Fruit fly (Drosophila melanogaster) whole organism, embryonic: Measurements from ENCODE around the gene CG2256.
A peak's percentile ranks its signal among the peaks of the same experiment; 100 is the strongest.

Experiments
- Adf1 ChIP-seq: fragments of 200-800 bp; sonication (Bioruptor generic); IDR thresholded peaks from 2 replicates; pipeline ENCODE4 v1.3.6; 2022; ENCODE audit warnings: missing biosample characterization, missing genetic modification characterization
- Aef1 ChIP-seq: fragments of 200-800 bp; sonication (Bioruptor generic); IDR thresholded peaks from 3 replicates; pipeline ENCODE4 v1.3.6; 2022; ENCODE audit warnings: missing biosample characterization, missing genetic modification characterization
- Atf-2 ChIP-seq: fragments of 200-800 bp; sonication (Bioruptor generic); optimal IDR thresholded peaks from 2 replicates; lab custom pipeline; 2016; ENCODE audit warnings: missing biosample characterization, missing genetic modification characterization
- CG10274 ChIP-seq: fragments of 200-800 bp; sonication (Bioruptor generic); optimal IDR thresholded peaks from 3 replicates; lab custom pipeline; 2017; ENCODE audit warnings: missing biosample characterization, mild to moderate bottlenecking, missing genetic modification characterization
- CG10543 ChIP-seq: fragments of 200-800 bp; sonication (Bioruptor generic); optimal IDR thresholded peaks from 3 replicates; lab custom pipeline; 2017; ENCODE audit warnings: missing biosample characterization, mild to moderate bottlenecking, missing genetic modification characterization, moderate library complexity
- CG12236 ChIP-seq: fragments of 200-800 bp; sonication (Bioruptor generic); optimal IDR thresholded peaks from 2 replicates; lab custom pipeline; 2016; ENCODE audit warnings: missing biosample characterization, missing genetic modification characterization
- CG12942 ChIP-seq: fragments of 200-800 bp; sonication (Bioruptor generic); optimal IDR thresholded peaks from 3 replicates; lab custom pipeline; 2016; ENCODE audit warnings: missing biosample characterization, missing genetic modification characterization
- CG16779 ChIP-seq: fragments of 200-800 bp; sonication (Bioruptor generic); IDR thresholded peaks from 2 replicates; pipeline ENCODE4 v1.3.6; 2022; ENCODE audit warnings: missing biosample characterization, missing genetic modification characterization
- CG17359 ChIP-seq: fragments of 200-800 bp; sonication (Bioruptor generic); optimal IDR thresholded peaks from 3 replicates; lab custom pipeline; 2018; ENCODE audit warnings: missing biosample characterization, mild to moderate bottlenecking, missing genetic modification characterization, moderate library complexity
- CG18599 ChIP-seq: fragments of 200-800 bp; sonication (Bioruptor generic); optimal IDR thresholded peaks from 3 replicates; lab custom pipeline; 2017; ENCODE audit warnings: missing biosample characterization, missing genetic modification characterization, mild to moderate bottlenecking, moderate library complexity, missing genetic modification reagents
- CG2678 ChIP-seq: fragments of 200-800 bp; sonication (Bioruptor generic); optimal IDR thresholded peaks from 3 replicates; lab custom pipeline; 2019; ENCODE audit warnings: missing biosample characterization, mild to moderate bottlenecking, missing genetic modification characterization, moderate library complexity
- CG30431 ChIP-seq: fragments of 200-800 bp; sonication (Bioruptor generic); optimal IDR thresholded peaks from 2 replicates; lab custom pipeline; 2017; ENCODE audit warnings: missing biosample characterization, missing genetic modification characterization
- CG31224 ChIP-seq: fragments of 200-800 bp; sonication (Bioruptor generic); IDR thresholded peaks from 2 replicates; pipeline ENCODE4 v1.3.6; 2022; ENCODE audit warnings: missing biosample characterization, missing genetic modification characterization
- CG31441 ChIP-seq: fragments of 200-800 bp; sonication (Bioruptor generic); IDR thresholded peaks from 2 replicates; pipeline ENCODE4 v1.3.6; 2022; ENCODE audit warnings: missing biosample characterization, missing genetic modification characterization
- CG34422 ChIP-seq: fragments of 200-800 bp; sonication (Bioruptor generic); IDR thresholded peaks from 3 replicates; pipeline ENCODE4 v1.3.6; 2022; ENCODE audit warnings: missing biosample characterization, missing genetic modification characterization
- CG42726 ChIP-seq: fragments of 200-800 bp; sonication (Bioruptor generic); IDR thresholded peaks from 2 replicates; pipeline ENCODE4 v1.3.6; 2022; ENCODE audit warnings: missing biosample characterization, missing genetic modification characterization; ENCODE audit not compliant: partially characterized antibody
- CG4707 ChIP-seq: fragments of 200-800 bp; sonication (Bioruptor generic); optimal IDR thresholded peaks from 2 replicates; lab custom pipeline; 2018; ENCODE audit warnings: missing biosample characterization, mild to moderate bottlenecking, missing genetic modification characterization, moderate library complexity
- CG6683 ChIP-seq: fragments of 200-800 bp; sonication (Bioruptor generic); optimal IDR thresholded peaks from 2 replicates; lab custom pipeline; 2017; ENCODE audit warnings: missing biosample characterization, mild to moderate bottlenecking, missing genetic modification characterization, missing genetic modification reagents
- CG6791 ChIP-seq: fragments of 200-800 bp; sonication (Bioruptor generic); IDR thresholded peaks from 3 replicates; pipeline ENCODE4 v1.3.6; 2022; ENCODE audit warnings: missing biosample characterization, missing genetic modification characterization; ENCODE audit not compliant: partially characterized antibody
- CG8089 ChIP-seq: fragments of 200-800 bp; sonication (Bioruptor generic); optimal IDR thresholded peaks from 3 replicates; lab custom pipeline; 2016; ENCODE audit warnings: missing biosample characterization, missing genetic modification characterization
- CG8944 ChIP-seq: fragments of 200-800 bp; sonication (Bioruptor generic); optimal IDR thresholded peaks from 3 replicates; lab custom pipeline; 2016; ENCODE audit warnings: missing biosample characterization, missing genetic modification characterization
- CG9797 ChIP-seq: fragments of 200-800 bp; sonication (Bioruptor generic); optimal IDR thresholded peaks from 3 replicates; lab custom pipeline; 2018; ENCODE audit warnings: missing biosample characterization, mild to moderate bottlenecking, missing genetic modification characterization
- CoRest ChIP-seq: fragments of 200-800 bp; sonication (Bioruptor generic); optimal IDR thresholded peaks from 3 replicates; lab custom pipeline; 2018; ENCODE audit warnings: missing biosample characterization, mild to moderate bottlenecking, missing genetic modification characterization, moderate library complexity
- Dad ChIP-seq: fragments of 200-800 bp; sonication (Bioruptor generic); optimal IDR thresholded peaks from 3 replicates; lab custom pipeline; 2016; ENCODE audit warnings: missing biosample characterization, missing genetic modification characterization
- Dfd ChIP-seq, 2 experiments: fragments of >200 bp; optimal IDR thresholded peaks; 2 replicates each; lab custom pipeline; 2017; ENCODE audit warnings: missing biosample characterization in 2 of 2, missing genetic modification characterization in 2 of 2
- ERR ChIP-seq: fragments of 200-800 bp; sonication (Bioruptor generic); optimal IDR thresholded peaks from 2 replicates; lab custom pipeline; 2016; ENCODE audit warnings: missing biosample characterization, missing genetic modification characterization
- HmgZ ChIP-seq: fragments of 200-800 bp; sonication (Bioruptor generic); optimal IDR thresholded peaks from 2 replicates; lab custom pipeline; 2018; ENCODE audit warnings: missing biosample characterization, mild to moderate bottlenecking, missing genetic modification characterization
- Myb ChIP-seq: fragments of 200-800 bp; sonication (Bioruptor generic); optimal IDR thresholded peaks from 2 replicates; lab custom pipeline; 2016; ENCODE audit warnings: missing biosample characterization, missing genetic modification characterization
- Oli ChIP-seq: fragments of 200-800 bp; sonication (Bioruptor generic); optimal IDR thresholded peaks from 2 replicates; lab custom pipeline; 2018; ENCODE audit warnings: missing biosample characterization, mild to moderate bottlenecking, missing genetic modification characterization, moderate library complexity
- Poxn ChIP-seq: fragments of 200-800 bp; sonication (Bioruptor generic); IDR thresholded peaks from 2 replicates; pipeline ENCODE4 v1.3.6; 2022; ENCODE audit warnings: missing biosample characterization, missing genetic modification characterization
- amos ChIP-seq: fragments of 200-800 bp; sonication (Bioruptor generic); IDR thresholded peaks from 2 replicates; pipeline ENCODE4 v1.3.6; 2022; ENCODE audit warnings: missing biosample characterization, missing genetic modification characterization; ENCODE audit not compliant: partially characterized antibody
- cg ChIP-seq: fragments of 200-800 bp; sonication (Bioruptor generic); optimal IDR thresholded peaks from 3 replicates; lab custom pipeline; 2019; ENCODE audit warnings: missing biosample characterization, mild to moderate bottlenecking, missing genetic modification characterization, moderate library complexity
- corto ChIP-seq: fragments of 200-800 bp; sonication (Bioruptor generic); optimal IDR thresholded peaks from 2 replicates; lab custom pipeline; 2016; ENCODE audit warnings: missing biosample characterization, mild to moderate bottlenecking, missing genetic modification characterization, moderate library complexity
- croc ChIP-seq: fragments of 200-800 bp; sonication (Bioruptor generic); conservative IDR thresholded peaks from 3 replicates; pipeline ENCODE4 v1.3.6; 2022; ENCODE audit warnings: missing biosample characterization, missing genetic modification characterization
- disco-r ChIP-seq: fragments of 200-800 bp; sonication (Bioruptor generic); optimal IDR thresholded peaks from 2 replicates; lab custom pipeline; 2016; ENCODE audit warnings: missing biosample characterization, missing genetic modification characterization
- dmrt99B ChIP-seq: fragments of 200-800 bp; sonication (Bioruptor generic); optimal IDR thresholded peaks from 2 replicates; lab custom pipeline; 2018; ENCODE audit warnings: missing biosample characterization, mild to moderate bottlenecking, missing genetic modification characterization, moderate library complexity
- exex ChIP-seq: fragments of 200-800 bp; sonication (Bioruptor generic); optimal IDR thresholded peaks from 4 replicates; lab custom pipeline; 2018; ENCODE audit warnings: missing biosample characterization, mild to moderate bottlenecking, missing genetic modification characterization, moderate library complexity
- fd64A ChIP-seq: fragments of 200-800 bp; sonication (Bioruptor generic); optimal IDR thresholded peaks from 3 replicates; lab custom pipeline; 2018; ENCODE audit warnings: missing biosample characterization, mild to moderate bottlenecking, missing genetic modification characterization
- fru ChIP-seq: fragments of >200 bp; optimal IDR thresholded peaks from 2 replicates; lab custom pipeline; 2017
- gcm ChIP-seq: fragments of 200-800 bp; sonication (Bioruptor generic); optimal IDR thresholded peaks from 2 replicates; lab custom pipeline; 2019; ENCODE audit warnings: missing biosample characterization, mild to moderate bottlenecking, missing genetic modification characterization, moderate library complexity
- hb ChIP-seq: fragments of 200-800 bp; sonication (Bioruptor generic); IDR thresholded peaks from 3 replicates; pipeline ENCODE4 v1.3.6; 2022; ENCODE audit warnings: missing biosample characterization, missing genetic modification characterization; ENCODE audit not compliant: partially characterized antibody
- jing ChIP-seq: fragments of 200-800 bp; sonication (Bioruptor generic); optimal IDR thresholded peaks from 2 replicates; lab custom pipeline; 2018; ENCODE audit warnings: missing biosample characterization, mild to moderate bottlenecking, missing genetic modification characterization
- lilli ChIP-seq: fragments of 200-800 bp; sonication (Bioruptor generic); optimal IDR thresholded peaks from 3 replicates; lab custom pipeline; 2016; ENCODE audit warnings: missing biosample characterization, missing genetic modification characterization
- mld ChIP-seq: fragments of 200-800 bp; sonication (Bioruptor generic); IDR thresholded peaks from 3 replicates; pipeline ENCODE4 v1.3.6; 2022; ENCODE audit warnings: missing biosample characterization, missing genetic modification characterization; ENCODE audit not compliant: partially characterized antibody
- nom ChIP-seq: fragments of 200-800 bp; sonication (Bioruptor generic); optimal IDR thresholded peaks from 2 replicates; lab custom pipeline; 2017; ENCODE audit warnings: missing biosample characterization, missing genetic modification characterization, mild to moderate bottlenecking, moderate library complexity, missing genetic modification reagents
- pum ChIP-seq: fragments of 200-800 bp; sonication (Bioruptor generic); optimal IDR thresholded peaks from 2 replicates; lab custom pipeline; 2016; ENCODE audit warnings: missing biosample characterization, missing genetic modification characterization
- sd ChIP-seq: fragments of 200-800 bp; sonication (Bioruptor generic); optimal IDR thresholded peaks from 3 replicates; lab custom pipeline; 2018; ENCODE audit warnings: missing biosample characterization, mild to moderate bottlenecking, missing genetic modification characterization, moderate library complexity
- sim ChIP-seq: fragments of 200-800 bp; sonication (Bioruptor generic); IDR thresholded peaks from 2 replicates; pipeline ENCODE4 v1.3.6; 2022; ENCODE audit warnings: missing biosample characterization, missing genetic modification characterization
- tap ChIP-seq: fragments of 200-800 bp; optimal IDR thresholded peaks from 3 replicates; lab custom pipeline; 2019; ENCODE audit warnings: missing biosample characterization, mild to moderate bottlenecking, missing genetic modification characterization, moderate library complexity
- twi ChIP-seq: fragments of 200-800 bp; optimal IDR thresholded peaks from 2 replicates; lab custom pipeline; 2019; ENCODE audit warnings: missing biosample characterization, mild to moderate bottlenecking, missing genetic modification characterization, moderate library complexity

The CG2256 gene

dm6 chrX:8081427-8082185, 5.4 kb downstream of the CG2256 start, which contains the start of gene Ldsdh1:
TSS of gene Ldsdh1 (minus strand) at chrX:8081605.
- TF ChIP-seq hb (GFP tag; lab: Robert Waterston, UW) (no peak), sd (tag; lab: Kevin White, UChicago) (no peak), jing (GFP tag; lab: Kevin White, UChicago) (no peak), Dfd (GFP tag; optimal IDR thresholded peaks at IDR 0.05; lab: Kevin White, UChicago) (no peak), tap (no peak), sim (GFP tag; lab: Robert Waterston, UW) (no peak), CG17359 (tag; lab: Kevin White, UChicago) (no peak), pum (GFP tag; lab: Kevin White, UChicago) (no peak), gcm (GFP tag; lab: Kevin White, UChicago) (no peak), Atf-2 (GFP tag; lab: Kevin White, UChicago) (no peak), Poxn (GFP tag; lab: Robert Waterston, UW) (no peak), HmgZ (tag; lab: Kevin White, UChicago) (peak; percentile 12), Aef1 (GFP tag; lab: Robert Waterston, UW) (no peak), CG34422 (peak; percentile 11; the same call in 1 of the 3 replicates), disco-r (GFP tag; lab: Kevin White, UChicago) (no peak), amos (GFP tag; lab: Robert Waterston, UW) (no peak), CG31224 (GFP tag; lab: Robert Waterston, UW) (no peak), corto (GFP tag; lab: Kevin White, UChicago) (no peak), fd64A (no peak), lilli (GFP tag; lab: Kevin White, UChicago) (no peak), croc (no peak), CG30431 (GFP tag; lab: Kevin White, UChicago) (no peak), dmrt99B (tag; lab: Kevin White, UChicago) (no peak), CG2678 (tag; lab: Kevin White, UChicago) (no peak), CG10274 (GFP tag; lab: Kevin White, UChicago) (peak; percentile 63), twi (tag; lab: Kevin White, UChicago) (peak; percentile 74), CG8089 (no peak), CG31441 (no peak), CG8944 (no peak), CG6791 (no peak), CG9797 (GFP tag; lab: Kevin White, UChicago) (no peak), Adf1 (GFP tag; lab: Robert Waterston, UW) (peak; percentile 94), CG4707 (no peak), CoRest (no peak), exex (peak; percentile 39), CG18599 (GFP tag; lab: Kevin White, UChicago) (no peak), CG42726 (GFP tag; lab: Robert Waterston, UW) (no peak), ERR (GFP tag; lab: Kevin White, UChicago) (no peak), Myb (GFP tag; lab: Kevin White, UChicago) (no peak), nom (GFP tag; lab: Kevin White, UChicago) (no peak), CG6683 (GFP tag; lab: Kevin White, UChicago) (no peak), cg (GFP tag; lab: Kevin White, UChicago) (peak; percentile 77), Oli (tag; lab: Kevin White, UChicago) (no peak), CG10543 (GFP tag; lab: Kevin White, UChicago) (peak; percentile 51), fru (lab: Kevin White, UChicago) (no peak), CG12942 (no peak), mld (no peak), Dad (GFP tag; lab: Kevin White, UChicago) (no peak), CG12236 (GFP tag; lab: Kevin White, UChicago) (no peak), CG16779 (GFP tag; lab: Robert Waterston, UW) (no peak)
